Fruit fly (Drosophila melanogaster) whole organism, embryonic: ENCODE results near the gene CG33490.
A peak's percentile ranks its signal among the peaks of the same experiment; 100 is the strongest.

ENCODE experiments used
- CG12104 ChIP-seq: fragments of 200-800 bp; sonication (Bioruptor generic); optimal IDR thresholded peaks from 3 replicates; lab custom pipeline; 2016; ENCODE audit warnings: missing biosample characterization, missing genetic modification characterization
- CG12236 ChIP-seq: fragments of 200-800 bp; sonication (Bioruptor generic); optimal IDR thresholded peaks from 2 replicates; lab custom pipeline; 2016; ENCODE audit warnings: missing biosample characterization, missing genetic modification characterization
- CG12659 ChIP-seq: fragments of 200-800 bp; sonication (Bioruptor generic); optimal IDR thresholded peaks from 3 replicates; lab custom pipeline; 2017; ENCODE audit warnings: mild to moderate bottlenecking, missing biosample characterization, missing genetic modification reagents, missing genetic modification characterization
- CG13775 ChIP-seq: fragments of 200-800 bp; sonication (Bioruptor generic); optimal IDR thresholded peaks from 3 replicates; lab custom pipeline; 2017; ENCODE audit warnings: missing biosample characterization, mild to moderate bottlenecking, missing genetic modification characterization
- CG13894 ChIP-seq: fragments of 200-800 bp; sonication (Bioruptor generic); optimal IDR thresholded peaks from 3 replicates; lab custom pipeline; 2018; ENCODE audit warnings: missing biosample characterization, mild to moderate bottlenecking, missing genetic modification characterization, moderate library complexity
- CG15011 ChIP-seq: fragments of 200-800 bp; sonication (Bioruptor generic); optimal IDR thresholded peaks from 3 replicates; lab custom pipeline; 2018; ENCODE audit warnings: missing biosample characterization, mild to moderate bottlenecking, missing genetic modification characterization
- CG15514 ChIP-seq: fragments of 200-800 bp; sonication (Bioruptor generic); optimal IDR thresholded peaks from 3 replicates; lab custom pipeline; 2017; ENCODE audit warnings: missing biosample characterization, missing genetic modification characterization, mild to moderate bottlenecking, moderate library complexity, missing genetic modification reagents
- CG1603 ChIP-seq: fragments of 200-800 bp; sonication (Bioruptor generic); optimal IDR thresholded peaks from 2 replicates; lab custom pipeline; 2019; ENCODE audit warnings: missing biosample characterization, mild to moderate bottlenecking, missing genetic modification characterization, moderate library complexity
- CG16863 ChIP-seq: fragments of 200-800 bp; sonication (Bioruptor generic); optimal IDR thresholded peaks from 3 replicates; lab custom pipeline; 2016; ENCODE audit warnings: missing biosample characterization, missing genetic modification characterization
- CG18619 ChIP-seq: fragments of 200-800 bp; sonication (Bioruptor generic); optimal IDR thresholded peaks from 3 replicates; lab custom pipeline; 2017; ENCODE audit warnings: missing biosample characterization, mild to moderate bottlenecking, missing genetic modification characterization
- CG31441 ChIP-seq: fragments of 200-800 bp; sonication (Bioruptor generic); IDR thresholded peaks from 2 replicates; pipeline ENCODE4 v1.3.6; 2022; ENCODE audit warnings: missing biosample characterization, missing genetic modification characterization
- CG3163 ChIP-seq: fragments of 200-800 bp; sonication (Bioruptor generic); optimal IDR thresholded peaks from 3 replicates; lab custom pipeline; 2016; ENCODE audit warnings: missing biosample characterization, missing genetic modification characterization
- CG32767 ChIP-seq: fragments of 200-800 bp; sonication (Bioruptor generic); IDR thresholded peaks from 2 replicates; pipeline ENCODE4 v1.3.6; 2022; ENCODE audit warnings: missing biosample characterization, missing genetic modification characterization
- CG32772 ChIP-seq: fragments of 200-800 bp; sonication (Bioruptor generic); IDR thresholded peaks from 2 replicates; pipeline ENCODE4 v1.3.6; 2022; ENCODE audit warnings: missing biosample characterization, missing genetic modification characterization
- CG3995 ChIP-seq: fragments of 200-800 bp; sonication (Bioruptor generic); optimal IDR thresholded peaks from 3 replicates; lab custom pipeline; 2016; ENCODE audit warnings: missing biosample characterization, missing genetic modification characterization
- CG4282 ChIP-seq: fragments of 200-800 bp; sonication (Bioruptor generic); optimal IDR thresholded peaks from 2 replicates; lab custom pipeline; 2016; ENCODE audit warnings: missing biosample characterization, missing genetic modification characterization
- CG4707 ChIP-seq: fragments of 200-800 bp; sonication (Bioruptor generic); optimal IDR thresholded peaks from 2 replicates; lab custom pipeline; 2018; ENCODE audit warnings: missing biosample characterization, mild to moderate bottlenecking, missing genetic modification characterization, moderate library complexity
- CG6813 ChIP-seq: fragments of 200-800 bp; sonication (Bioruptor generic); optimal IDR thresholded peaks from 2 replicates; lab custom pipeline; 2017; ENCODE audit warnings: missing biosample characterization, missing genetic modification characterization, mild to moderate bottlenecking, moderate library complexity, missing genetic modification reagents
- CG7556 ChIP-seq: fragments of 200-800 bp; sonication (Bioruptor generic); optimal IDR thresholded peaks from 2 replicates; lab custom pipeline; 2017; ENCODE audit warnings: missing biosample characterization, mild to moderate bottlenecking, missing genetic modification characterization
- CG7963 ChIP-seq: fragments of 200-800 bp; sonication (Bioruptor generic); IDR thresholded peaks from 3 replicates; pipeline ENCODE4 v1.3.6; 2022; ENCODE audit warnings: missing biosample characterization, missing genetic modification characterization; ENCODE audit not compliant: partially characterized antibody
- CG7987 ChIP-seq: fragments of 200-800 bp; sonication (Bioruptor generic); optimal IDR thresholded peaks from 2 replicates; lab custom pipeline; 2018; ENCODE audit warnings: missing biosample characterization, mild to moderate bottlenecking, missing genetic modification characterization, moderate library complexity
- CG9609 ChIP-seq: fragments of 200-800 bp; sonication (Bioruptor generic); optimal IDR thresholded peaks from 3 replicates; lab custom pipeline; 2016; ENCODE audit warnings: missing biosample characterization, missing genetic modification characterization
- CG9932 ChIP-seq: fragments of 200-800 bp; sonication (Bioruptor generic); IDR thresholded peaks from 2 replicates; pipeline ENCODE4 v1.3.6; 2022; ENCODE audit warnings: missing biosample characterization, missing genetic modification characterization
- ERR ChIP-seq: fragments of 200-800 bp; sonication (Bioruptor generic); optimal IDR thresholded peaks from 2 replicates; lab custom pipeline; 2016; ENCODE audit warnings: missing biosample characterization, missing genetic modification characterization
- Fer2 ChIP-seq: fragments of 200-800 bp; sonication (Bioruptor generic); optimal IDR thresholded peaks from 2 replicates; lab custom pipeline; 2018; ENCODE audit warnings: missing biosample characterization, mild to moderate bottlenecking, missing genetic modification characterization, moderate library complexity
- Gsc ChIP-seq: fragments of 200-800 bp; sonication (Bioruptor generic); IDR thresholded peaks from 2 replicates; pipeline ENCODE4 v1.3.6; 2022; ENCODE audit warnings: missing biosample characterization, missing genetic modification characterization
- Hand ChIP-seq: fragments of 200-800 bp; sonication (Bioruptor generic); optimal IDR thresholded peaks from 2 replicates; lab custom pipeline; 2017; ENCODE audit warnings: mild to moderate bottlenecking, missing biosample characterization, missing genetic modification reagents, missing genetic modification characterization
- Lhr ChIP-seq: fragments of 200-800 bp; sonication (Bioruptor generic); optimal IDR thresholded peaks from 3 replicates; lab custom pipeline; 2017; ENCODE audit warnings: mild to moderate bottlenecking, missing biosample characterization, missing genetic modification reagents, missing genetic modification characterization
- Oaz ChIP-seq: fragments of 200-800 bp; sonication (Bioruptor generic); IDR thresholded peaks from 2 replicates; pipeline ENCODE4 v1.3.6; 2022; ENCODE audit warnings: missing biosample characterization, missing genetic modification characterization
- Rfx ChIP-seq: fragments of 200-800 bp; sonication (Bioruptor generic); IDR thresholded peaks from 2 replicates; pipeline ENCODE4 v1.3.6; 2022; ENCODE audit warnings: missing biosample characterization, missing genetic modification characterization
- Sox100B ChIP-seq: fragments of 200-800 bp; sonication (Bioruptor generic); optimal IDR thresholded peaks from 3 replicates; lab custom pipeline; 2018; ENCODE audit warnings: missing biosample characterization, mild to moderate bottlenecking, missing genetic modification characterization
- Sox102F ChIP-seq: fragments of 200-800 bp; sonication (Bioruptor generic); optimal IDR thresholded peaks from 2 replicates; lab custom pipeline; 2018; ENCODE audit warnings: missing biosample characterization, mild to moderate bottlenecking, missing genetic modification characterization, moderate library complexity
- az2 ChIP-seq: fragments of 200-800 bp; sonication (Bioruptor generic); optimal IDR thresholded peaks from 3 replicates; lab custom pipeline; 2016; ENCODE audit warnings: missing biosample characterization, missing genetic modification characterization
- cas ChIP-seq: fragments of 200-800 bp; sonication (Bioruptor generic); IDR thresholded peaks from 2 replicates; pipeline ENCODE4 v1.3.6; 2022; ENCODE audit warnings: missing biosample characterization, missing genetic modification characterization
- crol ChIP-seq: fragments of 200-800 bp; sonication (Bioruptor generic); IDR thresholded peaks from 2 replicates; pipeline ENCODE4 v1.3.6; 2022; ENCODE audit warnings: missing biosample characterization, missing genetic modification characterization
- da ChIP-seq: fragments of 200-800 bp; sonication (Bioruptor generic); optimal IDR thresholded peaks from 2 replicates; lab custom pipeline; 2016; ENCODE audit warnings: missing biosample characterization, missing genetic modification characterization
- dysf ChIP-seq: fragments of 200-800 bp; sonication (Bioruptor generic); IDR thresholded peaks from 3 replicates; pipeline ENCODE4 v1.3.6; 2022; ENCODE audit warnings: missing biosample characterization, missing genetic modification characterization
- eyg ChIP-seq: fragments of 200-800 bp; sonication (Bioruptor generic); optimal IDR thresholded peaks from 3 replicates; lab custom pipeline; 2016; ENCODE audit warnings: missing biosample characterization, missing genetic modification characterization
- fru ChIP-seq: fragments of >200 bp; optimal IDR thresholded peaks from 2 replicates; lab custom pipeline; 2017
- gce ChIP-seq: fragments of 200-800 bp; sonication (Bioruptor generic); IDR thresholded peaks from 3 replicates; pipeline ENCODE4 v1.3.6; 2022; ENCODE audit warnings: missing biosample characterization, missing genetic modification characterization
- gfzf ChIP-seq: fragments of 200-800 bp; sonication (Bioruptor generic); optimal IDR thresholded peaks from 2 replicates; lab custom pipeline; 2016; ENCODE audit warnings: missing biosample characterization, mild to moderate bottlenecking, missing genetic modification characterization, moderate library complexity
- gro ChIP-seq: fragments of 200-800 bp; sonication (Bioruptor generic); optimal IDR thresholded peaks from 2 replicates; lab custom pipeline; 2016; ENCODE audit warnings: missing biosample characterization, missing genetic modification characterization
- pzg ChIP-seq: fragments of 200-800 bp; sonication (Bioruptor generic); optimal IDR thresholded peaks from 3 replicates; lab custom pipeline; 2018; ENCODE audit warnings: missing biosample characterization, mild to moderate bottlenecking, missing genetic modification characterization, moderate library complexity
- row ChIP-seq: fragments of 200-800 bp; sonication (Bioruptor generic); IDR thresholded peaks from 3 replicates; pipeline ENCODE4 v1.3.6; 2022; ENCODE audit warnings: missing biosample characterization, missing genetic modification characterization
- run ChIP-seq: fragments of 200-800 bp; sonication (Bioruptor generic); optimal IDR thresholded peaks from 3 replicates; lab custom pipeline; 2018; ENCODE audit warnings: missing biosample characterization, mild to moderate bottlenecking, missing genetic modification characterization
- sens ChIP-seq: fragments of 200-800 bp; sonication (Bioruptor generic); peaks from one replicate; lab custom pipeline; 2016; ENCODE audit warnings: missing biosample characterization, missing genetic modification characterization
- slbo ChIP-seq: fragments of 200-800 bp; sonication (Bioruptor generic); IDR thresholded peaks from 2 replicates; pipeline ENCODE4 v1.3.6; 2022; ENCODE audit warnings: missing biosample characterization, missing genetic modification characterization
- tgo ChIP-seq: fragments of 200-800 bp; sonication (Bioruptor generic); IDR thresholded peaks from 3 replicates; pipeline ENCODE4 v1.3.6; 2022; ENCODE audit warnings: missing biosample characterization, missing genetic modification characterization
- vfl ChIP-seq: fragments of 200-800 bp; sonication (Bioruptor generic); optimal IDR thresholded peaks from 2 replicates; lab custom pipeline; 2016; ENCODE audit warnings: missing biosample characterization, missing genetic modification characterization
- zf30C ChIP-seq: fragments of 200-800 bp; sonication (Bioruptor generic); optimal IDR thresholded peaks from 3 replicates; lab custom pipeline; 2018; ENCODE audit warnings: missing biosample characterization, mild to moderate bottlenecking, missing genetic modification characterization
- zfh2 ChIP-seq: fragments of 200-800 bp; sonication (Bioruptor generic); optimal IDR thresholded peaks from 2 replicates; lab custom pipeline; 2016; ENCODE audit warnings: missing biosample characterization, missing genetic modification characterization

The CG33490 gene

dm6 chr3L:11533704-11534319, 40.7 kb downstream of the CG33490 start (continued):
- peak; percentile 74; the same call in 1 of the 2 replicates for TF ChIP-seq Rfx
- peak; percentile 14 for TF ChIP-seq CG15514 (GFP tag; lab: Kevin White, UChicago)
- peak; percentile 60 for TF ChIP-seq sens
- TF ChIP-seq CG7556 (GFP tag; lab: Kevin White, UChicago): peak; percentile 68
- peak; percentile 44; the same call in 2 of the 3 replicates for TF ChIP-seq tgo (GFP tag; lab: Robert Waterston, UW)
- peak; percentile 63 for TF ChIP-seq CG9932
- TF ChIP-seq CG7963 (GFP tag; lab: Robert Waterston, UW): no peak
- no peak for TF ChIP-seq da (GFP tag; lab: Kevin White, UChicago)
- peak; percentile 10 for TF ChIP-seq gro
- TF ChIP-seq Lhr (GFP tag; lab: Kevin White, UChicago): no peak
- TF ChIP-seq ERR (GFP tag; lab: Kevin White, UChicago): no peak
- peak; percentile 67; the same call in 2 of the 3 replicates for TF ChIP-seq dysf (GFP tag; lab: Robert Waterston, UW)
- peak; percentile 14 for TF ChIP-seq Fer2 (tag; lab: Kevin White, UChicago)
- TF ChIP-seq CG6813 (GFP tag; lab: Kevin White, UChicago): no peak
- no peak for TF ChIP-seq fru (lab: Kevin White, UChicago)
- TF ChIP-seq row (GFP tag; lab: Robert Waterston, UW): peak; percentile 80
- TF ChIP-seq CG13775: peak; percentile 9
- TF ChIP-seq CG9609 (GFP tag; lab: Kevin White, UChicago): no peak
- TF ChIP-seq Hand (GFP tag; lab: Kevin White, UChicago): no peak
- TF ChIP-seq cas (GFP tag; lab: Robert Waterston, UW): no peak
- no peak for TF ChIP-seq CG3163
- TF ChIP-seq Sox102F (GFP tag; lab: Kevin White, UChicago): peak; percentile 48
- peak; percentile 8 for TF ChIP-seq az2
- peak; percentile 18 for TF ChIP-seq zf30C (GFP tag; lab: Kevin White, UChicago)
- TF ChIP-seq CG32772 (GFP tag; lab: Robert Waterston, UW): no peak
- peak; percentile 19 for TF ChIP-seq zfh2
- TF ChIP-seq eyg (GFP tag; lab: Kevin White, UChicago): no peak
- peak; percentile 17 for TF ChIP-seq CG15011
- TF ChIP-seq CG4282: no peak
- TF ChIP-seq run (tag; lab: Kevin White, UChicago): no peak
- TF ChIP-seq CG32767 (GFP tag; lab: Robert Waterston, UW): no peak
- no peak for TF ChIP-seq CG12236
- TF ChIP-seq gfzf (GFP tag; lab: Kevin White, UChicago): no peak
- TF ChIP-seq CG12659 (GFP tag; lab: Kevin White, UChicago): peak; percentile 38
- TF ChIP-seq CG3995 (GFP tag; lab: Kevin White, UChicago): peak; percentile 0
- peak; percentile 20 for TF ChIP-seq CG16863 (GFP tag; lab: Kevin White, UChicago)
- no peak for TF ChIP-seq crol (GFP tag; lab: Robert Waterston, UW)
- TF ChIP-seq CG12104: peak; percentile 53
- no peak; the same call in 1 of the 2 replicates for TF ChIP-seq Oaz (GFP tag; lab: Robert Waterston, UW)
- TF ChIP-seq gce (GFP tag; lab: Robert Waterston, UW): no peak
- peak; percentile 66 for TF ChIP-seq Sox100B
- TF ChIP-seq pzg (GFP tag; lab: Kevin White, UChicago): no peak
- TF ChIP-seq Gsc (GFP tag; lab: Robert Waterston, UW): no peak
- TF ChIP-seq slbo (GFP tag; lab: Robert Waterston, UW): peak; percentile 66
- peak; percentile 9 for TF ChIP-seq CG1603 (tag; lab: Kevin White, UChicago)
- no peak for TF ChIP-seq CG4707
- peak; percentile 2 for TF ChIP-seq vfl (GFP tag; lab: Kevin White, UChicago)
- TF ChIP-seq CG31441 (GFP tag; lab: Robert Waterston, UW): peak; percentile 56; the same call in 1 of the 2 replicates
- TF ChIP-seq CG18619: peak; percentile 18
- TF ChIP-seq CG13894 (tag; lab: Kevin White, UChicago): peak; percentile 13
- TF ChIP-seq CG7987: no peak
